Worm (Caenorhabditis elegans) whole organism, L2 larva: Measurements from ENCODE around the gene F59A1.15.

Experiments used
- alr-1 ChIP-seq: fragments of 150-350 bp; optimal IDR thresholded peaks from 2 replicates; lab custom pipeline; 2014; ENCODE audit warnings: missing biosample characterization, missing genetic modification characterization
- dmd-4 ChIP-seq: sonication (generic microtip); optimal IDR thresholded peaks from 2 replicates; lab custom pipeline; 2017; ENCODE audit warnings: missing biosample characterization, missing genetic modification characterization
- egl-27 ChIP-seq: sonication (generic microtip); optimal IDR thresholded peaks from 3 replicates; lab custom pipeline; 2017; ENCODE audit warnings: missing biosample characterization, missing genetic modification reagents, missing genetic modification characterization
- mdl-1 ChIP-seq, 2 experiments: fragments of 150-350 bp in 1 of 2; sonication (generic microtip) in 1 of 2; optimal IDR thresholded peaks; 2 replicates each; lab custom pipeline; 2017; ENCODE audit warnings: missing biosample characterization in 2 of 2, missing genetic modification characterization in 2 of 2
- nhr-12 ChIP-seq: fragments of 150-350 bp; optimal IDR thresholded peaks from 2 replicates; lab custom pipeline; 2014; ENCODE audit warnings: missing biosample characterization, missing genetic modification characterization
- sma-3 ChIP-seq: sonication (generic microtip); optimal IDR thresholded peaks from 2 replicates; lab custom pipeline; 2016; ENCODE audit warnings: missing genetic modification reagents, missing genetic modification characterization, missing compliant biosample characterization
- snpc-4 ChIP-seq: fragments of 150-350 bp; optimal IDR thresholded peaks from 2 replicates; lab custom pipeline; 2014; ENCODE audit warnings: missing biosample characterization, missing genetic modification characterization
- ztf-11 ChIP-seq: sonication (generic microtip); optimal IDR thresholded peaks from 2 replicates; lab custom pipeline; 2017; ENCODE audit warnings: missing biosample characterization, missing genetic modification characterization

DNA sequence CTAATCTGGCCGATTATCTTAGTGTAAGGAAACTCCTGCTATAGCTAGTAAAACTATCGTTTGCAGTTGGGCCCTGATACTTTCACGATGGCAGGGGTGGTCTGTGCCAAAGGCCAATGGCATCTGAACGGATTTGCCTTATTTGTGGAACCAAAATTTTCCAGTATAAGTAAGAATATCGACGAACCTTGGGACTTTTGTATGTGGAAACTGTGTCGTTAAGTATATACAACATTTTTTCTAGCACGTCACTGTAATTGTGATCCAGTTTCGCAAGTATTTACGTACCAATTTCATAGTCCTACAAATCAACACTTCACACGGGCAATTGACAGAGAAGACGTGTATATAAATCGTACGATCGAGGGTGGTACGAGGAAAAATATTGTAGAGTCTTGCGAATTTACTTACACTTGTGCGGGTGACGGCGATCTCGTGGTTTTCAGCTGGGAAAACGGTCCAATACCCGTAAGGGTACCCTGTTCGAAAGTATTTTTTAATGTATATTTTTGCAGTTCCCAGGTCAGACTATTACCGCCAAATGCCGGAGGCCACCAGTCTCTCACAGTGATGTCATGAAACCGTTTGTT, 22.6 kb upstream of the F59A1.15 start:
- no peak for TF ChIP-seq snpc-4
- no peak for TF ChIP-seq sma-3
- TF ChIP-seq nhr-12 (tag; lab: Kevin White, UChicago): no peak
- TF ChIP-seq dmd-4 (tag; lab: Kevin White, UChicago): no peak
- no peak for TF ChIP-seq egl-27 (tag; lab: Kevin White, UChicago)
- TF ChIP-seq ztf-11 (tag; lab: Kevin White, UChicago): no peak
- TF ChIP-seq alr-1 (tag; lab: Kevin White, UChicago): no peak
- no peak for TF ChIP-seq mdl-1 (tag; optimal IDR thresholded peaks at IDR 0.05; lab: Kevin White, UChicago)
